Worm (Caenorhabditis elegans) whole organism, L2 larva: Measurements from ENCODE around the gene sfxn-1.1.

ENCODE experiments used
- mab-5 ChIP-seq: fragments of 150-350 bp; optimal IDR thresholded peaks from 2 replicates; lab custom pipeline; 2014; ENCODE audit warnings: missing biosample characterization, missing genetic modification characterization
- nhr-12 ChIP-seq: fragments of 150-350 bp; optimal IDR thresholded peaks from 2 replicates; lab custom pipeline; 2014; ENCODE audit warnings: missing biosample characterization, missing genetic modification characterization
- snpc-4 ChIP-seq: fragments of 150-350 bp; optimal IDR thresholded peaks from 2 replicates; lab custom pipeline; 2014; ENCODE audit warnings: missing biosample characterization, missing genetic modification characterization
- unc-39 ChIP-seq: fragments of 150-350 bp; optimal IDR thresholded peaks from 2 replicates; lab custom pipeline; 2014; ENCODE audit warnings: missing biosample characterization, missing genetic modification characterization
- unc-62 ChIP-seq: fragments of 150-350 bp; optimal IDR thresholded peaks from 2 replicates; lab custom pipeline; 2014; ENCODE audit warnings: missing biosample characterization, missing genetic modification reagents, missing genetic modification characterization

DNA sequence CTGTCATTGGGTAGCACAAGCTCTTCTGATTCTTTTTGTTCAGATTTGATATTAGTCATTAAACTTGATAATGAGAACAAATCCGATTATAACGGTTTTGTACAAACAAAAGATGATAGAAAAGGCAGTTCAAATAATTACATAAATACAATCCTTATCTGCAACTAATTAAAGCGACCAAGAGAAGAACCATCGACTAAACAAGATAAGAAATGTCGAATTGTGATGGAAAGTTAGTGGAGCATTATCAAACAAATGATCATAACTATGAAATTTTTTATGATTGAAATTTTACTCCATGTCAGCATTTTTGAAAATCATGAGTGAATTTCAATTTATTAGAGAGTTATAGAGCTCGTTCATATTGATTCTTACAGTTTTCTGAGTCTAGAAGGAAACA is 50.3 kb downstream of the sfxn-1.1 start, which contains the start of gene chil-23:
- TF ChIP-seq nhr-12 (tag; lab: Kevin White, UChicago) (no peak), snpc-4 (no peak), unc-39 (tag; lab: Kevin White, UChicago) (no peak), unc-62 (no peak), mab-5 (tag; lab: Kevin White, UChicago) (no peak)
